Worm (Caenorhabditis elegans): ENCODE results near the gene T26G10.5.

DNA sequence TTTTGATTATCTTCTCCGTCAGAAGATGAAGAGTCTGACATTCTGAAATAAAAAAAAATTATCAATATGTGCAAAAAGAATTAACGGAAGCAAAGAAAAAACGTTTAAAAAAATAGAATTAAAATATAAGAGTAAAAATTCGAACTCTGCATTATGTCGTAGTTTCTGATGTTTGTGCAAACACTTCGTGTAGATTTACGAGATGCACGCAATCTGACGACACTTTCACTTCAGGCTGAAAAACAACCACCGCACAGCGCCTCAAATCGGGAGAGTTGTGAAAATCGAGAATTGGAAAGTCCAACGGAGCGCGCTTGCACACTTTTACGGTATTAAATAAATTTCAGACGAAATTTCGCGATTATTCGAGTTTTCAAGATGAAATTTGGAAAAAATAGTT lies 19.6 kb downstream of the T26G10.5 start, which contains the start of gene T26G10.1:
- no peak for TF ChIP-seq him-1 (tag; optimal IDR thresholded peaks at IDR 0.05)
- TF ChIP-seq W03F9.2 (tag; optimal IDR thresholded peaks at IDR 0.05) = peak; percentile 44
